Worm (Caenorhabditis elegans) whole organism, young adult: ENCODE measurements around the gene capg-2.
A peak's percentile ranks its signal among the peaks of the same experiment; 100 is the strongest.

Experiments
- B0019.2 ChIP-seq: fragments of 200-800 bp; sonication (Bioruptor generic); conservative IDR thresholded peaks from 2 replicates; pipeline ENCODE4 v1.3.6; 2022; ENCODE audit warnings: missing genetic modification reagents, missing genetic modification characterization, missing compliant biosample characterization
- B0035.1 ChIP-seq: sonication (generic microtip); optimal IDR thresholded peaks from 2 replicates; lab custom pipeline; 2016; ENCODE audit warnings: missing genetic modification characterization, mild to moderate bottlenecking, missing compliant biosample characterization, missing genotype, missing genetic modification reagents
- B0336.3 ChIP-seq: fragments of 200-800 bp; sonication (Bioruptor generic); IDR thresholded peaks from 2 replicates; pipeline ENCODE4 v1.3.6; 2022; ENCODE audit warnings: missing genetic modification characterization, missing compliant biosample characterization
- D2030.7 ChIP-seq: fragments of 200-800 bp; sonication (Bioruptor generic); IDR thresholded peaks from 2 replicates; pipeline ENCODE4 v1.3.6; 2022; ENCODE audit warnings: missing genetic modification reagents, missing genetic modification characterization, missing compliant biosample characterization
- F10E7.11 ChIP-seq: sonication (generic microtip); optimal IDR thresholded peaks from 2 replicates; lab custom pipeline; 2017; ENCODE audit warnings: mild to moderate bottlenecking, missing genetic modification characterization, moderate library complexity, missing compliant biosample characterization
- K11D2.4 ChIP-seq: fragments of 200-800 bp; sonication (Bioruptor generic); IDR thresholded peaks from 2 replicates; pipeline ENCODE4 v1.3.6; 2022; ENCODE audit warnings: missing genetic modification reagents, missing genetic modification characterization, missing compliant biosample characterization
- T07F8.4 ChIP-seq: sonication (generic microtip); optimal IDR thresholded peaks from 2 replicates; lab custom pipeline; 2016; ENCODE audit warnings: mild to moderate bottlenecking, missing genetic modification characterization, moderate library complexity, missing compliant biosample characterization
- Y56A3A.18 ChIP-seq: fragments of 200-800 bp; sonication (Bioruptor generic); IDR thresholded peaks from 2 replicates; pipeline ENCODE4 v1.3.6; 2022; ENCODE audit warnings: missing genetic modification reagents, missing genetic modification characterization, missing compliant biosample characterization
- Y79H2A.3 ChIP-seq: fragments of 200-800 bp; sonication (Bioruptor generic); conservative IDR thresholded peaks from 2 replicates; pipeline ENCODE4 v1.3.6; 2022; ENCODE audit warnings: missing genetic modification reagents, missing genetic modification characterization, missing compliant biosample characterization
- akir-1 ChIP-seq: fragments of 200-800 bp; sonication (Bioruptor generic); optimal IDR thresholded peaks from 2 replicates; lab custom pipeline; 2018; ENCODE audit warnings: mild to moderate bottlenecking, missing genetic modification characterization, moderate library complexity, missing compliant biosample characterization
- aptf-3 ChIP-seq: fragments of 200-800 bp; sonication (Bioruptor generic); IDR thresholded peaks from 2 replicates; pipeline ENCODE4 v1.3.6; 2022; ENCODE audit warnings: missing genetic modification characterization, missing compliant biosample characterization
- athp-1 ChIP-seq: sonication (generic microtip); optimal IDR thresholded peaks from 2 replicates; lab custom pipeline; 2017; ENCODE audit warnings: mild to moderate bottlenecking, missing genetic modification characterization, missing compliant biosample characterization
- ceh-27 ChIP-seq: fragments of 200-800 bp; sonication (Bioruptor generic); optimal IDR thresholded peaks from 2 replicates; lab custom pipeline; 2018; ENCODE audit warnings: mild to moderate bottlenecking, missing genetic modification characterization, moderate library complexity, missing compliant biosample characterization
- ceh-40 ChIP-seq: fragments of 200-800 bp; sonication (Bioruptor generic); IDR thresholded peaks from 2 replicates; pipeline ENCODE4 v1.3.6; 2022; ENCODE audit warnings: missing genetic modification characterization, missing compliant biosample characterization
- ceh-58 ChIP-seq: fragments of 200-800 bp; sonication (Bioruptor generic); IDR thresholded peaks from 2 replicates; pipeline ENCODE4 v1.3.6; 2022; ENCODE audit warnings: missing genetic modification characterization, missing compliant biosample characterization
- dox-1 ChIP-seq: fragments of 200-800 bp; sonication (Bioruptor generic); IDR thresholded peaks from 2 replicates; pipeline ENCODE4 v1.3.6; 2022; ENCODE audit warnings: missing genetic modification reagents, missing genetic modification characterization, missing compliant biosample characterization
- dpl-1 ChIP-seq: fragments of 150-350 bp; optimal IDR thresholded peaks from 2 replicates; lab custom pipeline; 2014; ENCODE audit warnings: missing biosample characterization, missing genetic modification reagents, missing genetic modification characterization
- efl-1 ChIP-seq: fragments of 150-350 bp; optimal IDR thresholded peaks from 2 replicates; lab custom pipeline; 2014; ENCODE audit warnings: missing biosample characterization, missing genetic modification reagents, missing genetic modification characterization
- egl-44 ChIP-seq: fragments of 200-800 bp; sonication (Bioruptor generic); IDR thresholded peaks from 2 replicates; pipeline ENCODE4 v1.3.6; 2022; ENCODE audit warnings: missing genetic modification reagents, missing genetic modification characterization, missing compliant biosample characterization
- ets-4 ChIP-seq: fragments of 200-800 bp; sonication (Bioruptor generic); optimal IDR thresholded peaks from 2 replicates; lab custom pipeline; 2018; ENCODE audit warnings: mild to moderate bottlenecking, missing genetic modification characterization, missing compliant biosample characterization
- hmg-20 ChIP-seq: fragments of 200-800 bp; sonication (Bioruptor generic); IDR thresholded peaks from 2 replicates; pipeline ENCODE4 v1.3.6; 2022; ENCODE audit warnings: missing genetic modification reagents, missing genetic modification characterization, missing compliant biosample characterization
- hsf-1 ChIP-seq: fragments of 200-800 bp; sonication (Bioruptor generic); IDR thresholded peaks from 2 replicates; pipeline ENCODE4 v1.3.6; 2022; ENCODE audit warnings: missing genetic modification reagents, missing genetic modification characterization, missing compliant biosample characterization
- lag-1 ChIP-seq: fragments of 200-800 bp; sonication (Bioruptor generic); IDR thresholded peaks from 2 replicates; pipeline ENCODE4 v1.3.6; 2022; ENCODE audit warnings: missing genetic modification reagents, missing genetic modification characterization, missing compliant biosample characterization
- lsy-27 ChIP-seq: sonication (generic microtip); optimal IDR thresholded peaks from 2 replicates; lab custom pipeline; 2017; ENCODE audit warnings: missing genetic modification characterization, mild to moderate bottlenecking, missing compliant biosample characterization, antibody characterized with exemption, missing genotype, borderline replicate concordance; ENCODE audit not compliant: insufficient read depth
- madf-10 ChIP-seq: sonication (generic microtip); optimal IDR thresholded peaks from 2 replicates; lab custom pipeline; 2016; ENCODE audit warnings: mild to moderate bottlenecking, missing genetic modification characterization, missing compliant biosample characterization
- madf-6 ChIP-seq: fragments of 200-800 bp; sonication (Bioruptor generic); IDR thresholded peaks from 2 replicates; pipeline ENCODE4 v1.3.6; 2022; ENCODE audit warnings: missing genetic modification reagents, missing genetic modification characterization, missing compliant biosample characterization
- madf-8 ChIP-seq: fragments of 200-800 bp; sonication (Bioruptor generic); conservative IDR thresholded peaks from 2 replicates; pipeline ENCODE4 v1.3.6; 2022; ENCODE audit warnings: missing genetic modification reagents, missing genetic modification characterization, missing compliant biosample characterization
- mcd-1 ChIP-seq: fragments of 200-800 bp; sonication (Bioruptor generic); IDR thresholded peaks from 2 replicates; pipeline ENCODE4 v1.3.6; 2022; ENCODE audit warnings: missing genetic modification reagents, missing genetic modification characterization, missing compliant biosample characterization
- mes-4 ChIP-seq: sonication (generic microtip); optimal IDR thresholded peaks from 2 replicates; lab custom pipeline; 2016; ENCODE audit warnings: missing genotype, missing genetic modification characterization, missing compliant biosample characterization
- nfya-2 ChIP-seq: fragments of 200-800 bp; sonication (Bioruptor generic); IDR thresholded peaks from 2 replicates; pipeline ENCODE4 v1.3.6; 2022; ENCODE audit warnings: missing genetic modification reagents, missing genetic modification characterization, missing compliant biosample characterization
- nfyb-1 ChIP-seq: fragments of 200-800 bp; sonication (Bioruptor generic); IDR thresholded peaks from 2 replicates; pipeline ENCODE4 v1.3.6; 2022; ENCODE audit warnings: missing genetic modification reagents, missing genetic modification characterization, missing compliant biosample characterization
- nhr-179 ChIP-seq: sonication (generic microtip); optimal IDR thresholded peaks from 2 replicates; lab custom pipeline; 2016; ENCODE audit warnings: mild to moderate bottlenecking, missing genetic modification characterization, missing compliant biosample characterization
- rcor-1 ChIP-seq: fragments of 200-800 bp; sonication (Bioruptor generic); IDR thresholded peaks from 2 replicates; pipeline ENCODE4 v1.3.6; 2022; ENCODE audit warnings: missing genetic modification reagents, missing genetic modification characterization, missing compliant biosample characterization
- rpc-1 ChIP-seq, 2 experiments: fragments of 150-350 bp in 1 of 2; sonication (generic microtip) in 1 of 2; optimal IDR thresholded peaks; 2 replicates each; lab custom pipeline; 2014 to 2018; ENCODE audit warnings: missing biosample characterization in 1 of 2, missing genetic modification characterization in 1 of 2, missing genetic modification reagents in 1 of 2, missing genotype in 1 of 2
- snpc-3.4 ChIP-seq: sonication (generic microtip); optimal IDR thresholded peaks from 2 replicates; lab custom pipeline; 2017; ENCODE audit warnings: missing genetic modification characterization, mild to moderate bottlenecking, missing compliant biosample characterization, antibody characterized with exemption, moderate library complexity, missing genotype, missing genetic modification reagents
- snpc-4 ChIP-seq, 5 experiments: fragments of 150-350 bp in 1 of 5; sonication (generic microtip) in 4 of 5; optimal IDR thresholded peaks; 2 replicates each; lab custom pipeline; 2014 to 2018; ENCODE audit warnings: missing genetic modification characterization in 5 of 5, missing biosample characterization in 3 of 5, antibody characterized with exemption in 2 of 5, mild to moderate bottlenecking in 2 of 5, missing compliant biosample characterization in 2 of 5, missing genotype in 2 of 5, moderate library complexity in 2 of 5, missing genetic modification reagents in 1 of 5
- unc-130 ChIP-seq: sonication (generic microtip); optimal IDR thresholded peaks from 2 replicates; lab custom pipeline; 2016; ENCODE audit warnings: missing genetic modification reagents, missing genetic modification characterization, missing compliant biosample characterization
- unc-62 ChIP-seq: fragments of 150-350 bp; optimal IDR thresholded peaks from 2 replicates; lab custom pipeline; 2014; ENCODE audit warnings: missing biosample characterization, missing genetic modification reagents, missing genetic modification characterization
- xnd-1 ChIP-seq: sonication (generic microtip); optimal IDR thresholded peaks from 2 replicates; lab custom pipeline; 2016; ENCODE audit warnings: missing genotype, missing genetic modification reagents, missing genetic modification characterization, missing compliant biosample characterization
- zim-3 ChIP-seq: sonication (generic microtip); optimal IDR thresholded peaks from 2 replicates; lab custom pipeline; 2017; ENCODE audit warnings: mild to moderate bottlenecking, missing genetic modification characterization, moderate library complexity, missing compliant biosample characterization
- ztf-3 ChIP-seq: fragments of 200-800 bp; sonication (Bioruptor generic); optimal IDR thresholded peaks from 2 replicates; lab custom pipeline; 2018; ENCODE audit warnings: mild to moderate bottlenecking, missing genetic modification characterization, missing compliant biosample characterization

Gene capg-2

DNA sequence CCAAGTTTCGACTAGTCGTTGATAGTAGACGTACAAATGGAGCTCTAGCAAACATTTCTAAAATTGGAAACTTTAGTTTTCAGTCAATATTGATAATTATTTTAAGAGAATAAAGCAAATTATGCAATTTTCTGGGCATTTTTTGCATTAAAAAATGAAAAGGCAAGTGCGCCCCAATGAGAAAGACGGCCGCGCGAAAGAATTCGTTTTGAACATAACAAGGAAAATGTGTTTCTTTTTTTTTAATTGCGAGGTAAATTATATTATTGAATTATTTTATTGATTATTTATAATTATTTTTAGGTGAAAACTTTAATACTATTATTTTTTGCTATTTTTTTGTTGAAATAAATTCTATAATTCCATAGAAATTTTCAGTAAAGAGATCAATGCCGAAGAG, at the start of gene capg-2, which contains the start of gene tsfm-1:
Gene capg-2, plus strand, starts transcription at position 379 of the 400 bp plus-strand sequence.
Gene tsfm-1, minus strand, starts transcription at position 57 of the 400 bp plus-strand sequence.
- TF ChIP-seq efl-1 = peak; percentile 67
- no peak for TF ChIP-seq athp-1
- no peak for TF ChIP-seq B0336.3 (GFP tag; lab: Robert Waterston, UW)
- no peak for TF ChIP-seq nfya-2
- TF ChIP-seq ceh-40 (GFP tag; lab: Robert Waterston, UW) = no peak
- no peak for TF ChIP-seq snpc-4 (GFP tag; optimal IDR thresholded peaks at IDR 0.05; lab: Kevin White, UChicago)
- no peak for TF ChIP-seq snpc-4 (tag; optimal IDR thresholded peaks at IDR 0.05; lab: Kevin White, UChicago)
- peak; percentile 61; the same call in 1 of the 2 replicates for TF ChIP-seq mcd-1 (GFP tag; lab: Robert Waterston, UW)
- no peak for TF ChIP-seq madf-10 (tag; lab: Kevin White, UChicago)
- TF ChIP-seq madf-6 = 0 out of 2 replicates have a peak, but pooled peaks have one; percentile 19
- no peak for TF ChIP-seq zim-3 (tag; lab: Kevin White, UChicago)
- TF ChIP-seq dpl-1 = peak; percentile 21
- no peak for TF ChIP-seq ets-4
- no peak for TF ChIP-seq xnd-1 (tag; lab: Kevin White, UChicago)
- TF ChIP-seq Y79H2A.3 (GFP tag; lab: Robert Waterston, UW) = no peak
- TF ChIP-seq akir-1 = no peak
- no peak for TF ChIP-seq B0035.1
- no peak for TF ChIP-seq K11D2.4
- TF ChIP-seq dox-1 (GFP tag; lab: Robert Waterston, UW) = no peak
- no peak for TF ChIP-seq T07F8.4 (tag; lab: Kevin White, UChicago)
- no peak for TF ChIP-seq unc-62
- TF ChIP-seq ceh-58 (GFP tag; lab: Robert Waterston, UW) = no peak
- TF ChIP-seq, all 124 proteins: peak for 4

DNA sequence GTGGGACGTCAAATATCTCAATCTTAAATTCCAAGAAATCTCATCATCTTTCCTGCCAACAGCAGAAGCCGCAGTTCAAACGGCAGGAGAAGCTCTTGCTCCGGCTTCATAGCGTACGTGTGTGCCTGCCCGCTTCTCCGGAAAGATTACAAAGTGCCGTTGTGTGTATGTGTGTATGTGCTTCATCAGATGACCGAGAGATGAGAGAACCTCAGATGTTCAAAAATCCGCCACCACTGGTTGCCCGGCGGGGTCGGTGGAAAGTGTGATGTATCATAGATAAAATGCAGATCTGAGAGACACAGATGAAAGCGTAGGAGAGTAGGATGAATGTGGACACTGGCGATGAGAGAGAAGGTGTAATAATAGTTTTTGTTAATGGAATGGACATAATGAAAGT, 38.2 kb upstream of the capg-2 start:
- no peak for TF ChIP-seq lag-1 (GFP tag; lab: Robert Waterston, UW)
- no peak for TF ChIP-seq lsy-27 (tag; lab: Kevin White, UChicago)
- no peak for TF ChIP-seq unc-62

DNA sequence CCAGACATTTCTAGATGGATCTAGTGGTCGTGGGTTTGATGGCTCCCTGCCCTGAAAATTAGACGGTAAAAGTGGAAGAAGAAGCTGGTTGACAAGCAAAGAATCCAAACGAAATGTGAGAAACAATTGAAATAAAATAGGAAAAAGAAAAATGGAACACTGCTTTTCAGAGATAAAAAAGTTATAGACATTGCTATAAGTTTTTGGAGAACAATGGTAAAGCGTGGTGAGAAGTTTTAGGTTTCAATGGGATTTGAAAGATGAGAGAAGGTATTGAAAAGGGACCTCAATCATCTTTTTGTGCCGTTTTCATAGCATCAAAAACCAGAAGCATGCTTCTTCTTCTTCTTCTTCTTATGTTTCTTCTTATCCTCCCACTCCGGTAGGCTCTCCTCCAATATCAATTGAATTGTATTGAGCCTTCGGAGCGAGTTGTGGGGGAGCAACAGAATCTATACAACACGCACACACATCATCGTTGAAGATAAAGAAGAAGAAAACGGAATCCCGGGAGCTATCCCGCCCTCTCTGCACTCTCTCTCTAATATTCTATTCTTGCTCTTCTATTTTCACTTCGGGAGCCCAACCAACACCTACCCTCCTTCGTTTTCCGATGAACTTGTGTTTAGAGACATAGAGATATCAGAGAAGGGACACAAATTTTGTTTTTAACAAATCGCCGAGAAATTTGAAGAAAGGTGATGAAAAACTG, 37.2 kb upstream of the capg-2 start, which contains the start of gene myo-3:
Gene myo-3, minus strand, starts transcription at position 51 of the 712 bp plus-strand sequence.
- no peak for TF ChIP-seq aptf-3

DNA sequence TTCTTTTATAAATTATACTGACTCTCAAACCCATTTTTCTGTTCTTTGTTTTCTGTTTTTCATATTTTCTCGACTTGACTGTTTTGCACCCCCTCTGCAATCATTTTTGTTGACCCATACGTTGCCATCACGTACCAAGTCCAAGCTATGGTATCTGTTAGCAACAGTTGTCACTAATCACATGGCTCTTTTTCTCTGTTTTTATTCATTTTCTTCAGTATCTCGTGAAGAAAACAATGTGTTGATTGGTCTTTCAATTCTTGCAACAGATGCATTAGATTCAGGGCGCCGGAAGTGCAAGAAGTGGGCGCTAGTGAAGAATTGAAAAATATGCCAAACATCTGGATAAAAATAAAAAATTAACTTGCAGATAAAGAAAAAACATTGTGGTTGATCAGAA, 36.2 kb upstream of the capg-2 start:
- TF ChIP-seq snpc-3.4 (tag; lab: Kevin White, UChicago) (no peak), hsf-1 (GFP tag; lab: Robert Waterston, UW) (no peak), mcd-1 (GFP tag; lab: Robert Waterston, UW) (no peak), Y56A3A.18 (GFP tag; lab: Robert Waterston, UW) (no peak), nhr-179 (no peak), ztf-3 (GFP tag; lab: Kevin White, UChicago) (no peak)

DNA sequence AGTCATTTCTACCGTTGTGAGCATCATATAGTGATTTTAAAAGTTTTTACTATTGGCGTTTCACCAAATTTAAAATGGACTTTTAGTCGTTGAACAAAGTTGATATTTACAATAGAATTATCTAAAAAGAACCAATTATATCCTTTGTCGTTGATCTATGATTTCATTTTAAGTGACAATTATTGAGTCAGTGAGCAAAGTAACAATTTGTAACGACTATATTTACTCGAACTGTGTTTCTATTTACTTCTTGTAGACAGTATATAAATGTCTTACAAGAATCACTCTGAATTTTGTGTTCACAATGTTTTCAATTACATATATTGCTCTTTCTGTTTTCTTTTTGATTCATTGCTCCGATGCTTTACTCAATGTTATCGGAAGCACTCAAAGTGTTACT, 30.5 kb upstream of the capg-2 start, which contains the start of gene ttr-22:
Gene ttr-22, plus strand, starts transcription at position 301 of the 400 bp plus-strand sequence.
- no peak for TF ChIP-seq nfyb-1 (GFP tag; lab: Robert Waterston, UW)
- TF ChIP-seq ceh-27 = no peak
- TF ChIP-seq dox-1 (GFP tag; lab: Robert Waterston, UW) = no peak
- TF ChIP-seq D2030.7 (GFP tag; lab: Robert Waterston, UW) = no peak
- TF ChIP-seq Y56A3A.18 (GFP tag; lab: Robert Waterston, UW) = no peak
- TF ChIP-seq F10E7.11 (tag; lab: Kevin White, UChicago) = no peak
- TF ChIP-seq egl-44 (GFP tag; lab: Robert Waterston, UW) = no peak
- TF ChIP-seq rcor-1 (GFP tag; lab: Robert Waterston, UW) = no peak
- TF ChIP-seq dpl-1 = no peak
- no peak for TF ChIP-seq madf-8 (GFP tag; lab: Robert Waterston, UW)
- TF ChIP-seq rpc-1 (optimal IDR thresholded peaks at IDR 0.05; lab: Kevin White, UChicago) = no peak
- no peak for TF ChIP-seq rpc-1 (tag; optimal IDR thresholded peaks at IDR 0.05; lab: Kevin White, UChicago)
- no peak for TF ChIP-seq B0019.2
- TF ChIP-seq unc-130 = no peak
- TF ChIP-seq hmg-20 (GFP tag; lab: Robert Waterston, UW) = no peak
- no peak for TF ChIP-seq B0336.3 (GFP tag; lab: Robert Waterston, UW)
- no peak for TF ChIP-seq mes-4 (tag; lab: Kevin White, UChicago)
